Worm (Caenorhabditis elegans) whole organism, late embryonic: Measurements from ENCODE around the gene rilp-1.
A peak's percentile ranks its signal among the peaks of the same experiment; 100 is the strongest.

Source experiments
- T23F11.4 ChIP-seq: fragments of 200-800 bp; sonication (Bioruptor generic); optimal IDR thresholded peaks from 2 replicates; lab custom pipeline; 2018; ENCODE audit warnings: mild to moderate bottlenecking, missing genetic modification characterization, missing compliant biosample characterization
- Y22D7AL.16 ChIP-seq: sonication (generic microtip); optimal IDR thresholded peaks from 2 replicates; lab custom pipeline; 2016; ENCODE audit warnings: missing genetic modification characterization, missing compliant biosample characterization
- ahr-1 ChIP-seq: sonication (generic microtip); optimal IDR thresholded peaks from 2 replicates; lab custom pipeline; 2016; ENCODE audit warnings: missing genetic modification characterization, missing compliant biosample characterization
- ama-1 ChIP-seq: fragments of 150-350 bp; optimal IDR thresholded peaks from 2 replicates; lab custom pipeline; 2014
- ceh-14 ChIP-seq: sonication (generic microtip); optimal IDR thresholded peaks from 2 replicates; lab custom pipeline; 2016; ENCODE audit warnings: missing genotype, missing genetic modification characterization, missing compliant biosample characterization
- ceh-18 ChIP-seq: sonication (generic microtip); optimal IDR thresholded peaks from 2 replicates; lab custom pipeline; 2016; ENCODE audit warnings: missing genetic modification characterization, missing compliant biosample characterization
- ceh-19 ChIP-seq: fragments of 200-800 bp; sonication (Bioruptor generic); optimal IDR thresholded peaks from 2 replicates; lab custom pipeline; 2018; ENCODE audit warnings: mild to moderate bottlenecking, missing genetic modification characterization, missing compliant biosample characterization
- ceh-22 ChIP-seq: sonication (generic microtip); optimal IDR thresholded peaks from 2 replicates; lab custom pipeline; 2017; ENCODE audit warnings: missing biosample characterization, missing genetic modification characterization
- ceh-30 ChIP-seq: fragments of 150-350 bp; optimal IDR thresholded peaks from 2 replicates; lab custom pipeline; 2014; ENCODE audit warnings: missing biosample characterization, missing genetic modification characterization
- ceh-34 ChIP-seq: sonication (generic microtip); optimal IDR thresholded peaks from 2 replicates; lab custom pipeline; 2016; ENCODE audit warnings: mild to moderate bottlenecking, missing genetic modification characterization, missing compliant biosample characterization
- ceh-45 ChIP-seq: fragments of 200-800 bp; sonication (Bioruptor generic); IDR thresholded peaks from 2 replicates; pipeline ENCODE4 v1.3.6; 2022; ENCODE audit warnings: missing genetic modification reagents, missing genetic modification characterization, missing compliant biosample characterization
- ceh-6 ChIP-seq: fragments of 200-800 bp; sonication (Bioruptor generic); optimal IDR thresholded peaks from 2 replicates; lab custom pipeline; 2018; ENCODE audit warnings: mild to moderate bottlenecking, missing genetic modification characterization, missing compliant biosample characterization
- dmd-4 ChIP-seq: sonication (generic microtip); optimal IDR thresholded peaks from 2 replicates; lab custom pipeline; 2016; ENCODE audit warnings: borderline replicate concordance, missing genetic modification characterization, missing compliant biosample characterization
- elt-2 ChIP-seq: sonication (generic microtip); optimal IDR thresholded peaks from 2 replicates; lab custom pipeline; 2016; ENCODE audit warnings: missing genetic modification reagents, missing genetic modification characterization, missing compliant biosample characterization
- elt-4 ChIP-seq: sonication (generic microtip); optimal IDR thresholded peaks from 2 replicates; lab custom pipeline; 2016; ENCODE audit warnings: missing genetic modification characterization, missing compliant biosample characterization
- ets-4 ChIP-seq: sonication (generic microtip); optimal IDR thresholded peaks from 2 replicates; lab custom pipeline; 2016; ENCODE audit warnings: missing genetic modification characterization, missing compliant biosample characterization
- gmeb-2 ChIP-seq: sonication (generic microtip); optimal IDR thresholded peaks from 2 replicates; lab custom pipeline; 2016; ENCODE audit warnings: missing genetic modification characterization, inconsistent platforms, missing compliant biosample characterization
- hlh-15 ChIP-seq: sonication (generic microtip); optimal IDR thresholded peaks from 2 replicates; lab custom pipeline; 2016; ENCODE audit warnings: missing genetic modification characterization, missing compliant biosample characterization
- hlh-6 ChIP-seq: sonication (generic microtip); optimal IDR thresholded peaks from 2 replicates; lab custom pipeline; 2016; ENCODE audit warnings: missing genotype, missing genetic modification characterization, missing compliant biosample characterization
- lim-6 ChIP-seq: sonication (generic microtip); optimal IDR thresholded peaks from 2 replicates; lab custom pipeline; 2016; ENCODE audit warnings: missing genetic modification characterization, missing compliant biosample characterization
- lin-11 ChIP-seq: fragments of 200-800 bp; sonication (Bioruptor generic); optimal IDR thresholded peaks from 2 replicates; lab custom pipeline; 2018; ENCODE audit warnings: mild to moderate bottlenecking, missing genetic modification characterization, missing compliant biosample characterization
- madf-2 ChIP-seq: sonication (generic microtip); optimal IDR thresholded peaks from 2 replicates; lab custom pipeline; 2017; ENCODE audit warnings: missing genetic modification characterization, missing compliant biosample characterization
- mec-3 ChIP-seq: sonication (generic microtip); optimal IDR thresholded peaks from 2 replicates; lab custom pipeline; 2016; ENCODE audit warnings: borderline replicate concordance, missing genetic modification characterization, missing compliant biosample characterization
- nfya-1 ChIP-seq: sonication (generic microtip); optimal IDR thresholded peaks from 2 replicates; lab custom pipeline; 2017; ENCODE audit warnings: missing genetic modification characterization, mild to moderate bottlenecking, missing compliant biosample characterization, antibody characterized with exemption, moderate library complexity
- npax-4 ChIP-seq: sonication (generic microtip); optimal IDR thresholded peaks from 2 replicates; lab custom pipeline; 2016; ENCODE audit warnings: missing genetic modification characterization, missing compliant biosample characterization
- odd-2 ChIP-seq: sonication (generic microtip); optimal IDR thresholded peaks from 2 replicates; lab custom pipeline; 2017; ENCODE audit warnings: antibody characterized with exemption, mild to moderate bottlenecking, missing genetic modification characterization, missing compliant biosample characterization
- pat-9 ChIP-seq: fragments of 200-800 bp; sonication (Bioruptor generic); optimal IDR thresholded peaks from 2 replicates; lab custom pipeline; 2018; ENCODE audit warnings: mild to moderate bottlenecking, missing genetic modification characterization, moderate library complexity, missing compliant biosample characterization
- pha-4 ChIP-seq: fragments of 150-350 bp; optimal IDR thresholded peaks from 2 replicates; lab custom pipeline; 2018; ENCODE audit warnings: missing biosample characterization, missing genetic modification reagents, missing genetic modification characterization
- pqm-1 ChIP-seq: sonication (generic microtip); optimal IDR thresholded peaks from 2 replicates; lab custom pipeline; 2016; ENCODE audit warnings: missing genetic modification characterization, missing compliant biosample characterization
- pros-1 ChIP-seq: fragments of 150-350 bp; optimal IDR thresholded peaks from 2 replicates; lab custom pipeline; 2014; ENCODE audit warnings: missing biosample characterization, missing genetic modification reagents, missing genetic modification characterization
- ref-2 ChIP-seq: sonication (generic microtip); optimal IDR thresholded peaks from 2 replicates; lab custom pipeline; 2016; ENCODE audit warnings: missing genetic modification characterization, missing compliant biosample characterization
- sdc-2 ChIP-seq: sonication (generic microtip); optimal IDR thresholded peaks from 2 replicates; lab custom pipeline; 2016; ENCODE audit warnings: missing genotype, missing genetic modification characterization, missing compliant biosample characterization
- sox-4 ChIP-seq: sonication (generic microtip); optimal IDR thresholded peaks from 2 replicates; lab custom pipeline; 2017; ENCODE audit warnings: mild to moderate bottlenecking, missing genetic modification characterization, inconsistent platforms, missing compliant biosample characterization
- ttx-3 ChIP-seq: sonication (generic microtip); optimal IDR thresholded peaks from 2 replicates; lab custom pipeline; 2016; ENCODE audit warnings: missing genetic modification reagents, missing genetic modification characterization, missing compliant biosample characterization
- unc-42 ChIP-seq: sonication (generic microtip); optimal IDR thresholded peaks from 2 replicates; lab custom pipeline; 2016; ENCODE audit warnings: missing genotype, missing genetic modification characterization, missing compliant biosample characterization
- unc-55 ChIP-seq: sonication (generic microtip); optimal IDR thresholded peaks from 2 replicates; lab custom pipeline; 2017; ENCODE audit warnings: missing biosample characterization, missing genetic modification reagents, missing genetic modification characterization
- unc-86 ChIP-seq: sonication (generic microtip); optimal IDR thresholded peaks from 2 replicates; lab custom pipeline; 2016; ENCODE audit warnings: missing genetic modification characterization, missing compliant biosample characterization
- zip-5 ChIP-seq: sonication (generic microtip); optimal IDR thresholded peaks from 2 replicates; lab custom pipeline; 2016; ENCODE audit warnings: missing genetic modification characterization, missing compliant biosample characterization

rilp-1 gene

DNA sequence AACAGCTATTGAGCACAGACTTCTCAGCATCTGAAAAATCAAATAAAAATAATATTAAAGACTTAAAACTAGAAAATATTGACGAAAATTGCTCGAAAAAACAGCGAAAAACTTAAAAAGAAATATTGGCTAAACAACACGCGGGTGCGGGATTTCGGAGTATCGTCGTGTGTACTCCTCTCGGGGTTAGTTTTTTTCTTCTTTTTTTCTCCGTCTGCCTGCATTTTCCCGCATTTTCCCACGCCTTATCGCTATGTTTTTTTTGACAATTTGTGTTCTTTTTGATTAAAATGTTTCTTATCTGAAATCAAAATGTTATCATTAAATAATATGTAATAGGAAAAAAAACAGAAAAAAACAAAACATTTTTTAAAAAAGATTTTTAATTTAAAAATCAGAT lies 5.6 kb upstream of the rilp-1 start, which contains the start of gene mrps-31:
Gene mrps-31, minus strand, starts transcription at position 36 of the 400 bp plus-strand sequence.
- TF ChIP-seq elt-2 (tag; lab: Kevin White, UChicago): peak; percentile 81
- TF ChIP-seq hlh-6 (tag; lab: Kevin White, UChicago): no peak

DNA sequence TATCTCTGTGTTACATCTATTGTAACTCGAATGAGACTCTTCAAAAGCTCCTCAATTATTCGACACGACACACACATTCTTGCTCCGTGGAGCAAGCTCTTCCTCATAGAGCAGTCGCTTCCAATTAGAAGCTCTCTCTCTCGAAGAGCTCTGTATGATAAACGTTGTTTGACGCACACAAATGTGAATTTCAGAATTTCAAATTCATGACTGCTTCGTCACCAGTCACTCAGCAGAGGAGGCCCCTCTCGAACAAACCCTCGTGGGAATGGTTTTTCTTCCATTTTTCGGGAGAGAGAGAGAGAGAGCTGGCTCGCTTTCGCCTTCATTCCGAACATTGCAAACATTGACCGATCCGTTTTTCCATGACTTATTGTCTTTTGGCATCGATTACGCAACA lies 3.6 kb upstream of the rilp-1 start:
- TF ChIP-seq ttx-3 (tag; lab: Kevin White, UChicago) (no peak), dmd-4 (tag; lab: Kevin White, UChicago) (no peak), T23F11.4 (GFP tag; lab: Kevin White, UChicago) (no peak), ceh-34 (tag; lab: Kevin White, UChicago) (no peak), elt-2 (tag; lab: Kevin White, UChicago) (no peak), pros-1 (tag; lab: Kevin White, UChicago) (no peak), pqm-1 (no peak), ahr-1 (tag; lab: Kevin White, UChicago) (no peak), sdc-2 (no peak), ceh-19 (GFP tag; lab: Kevin White, UChicago) (no peak), ceh-45 (GFP tag; lab: Robert Waterston, UW) (no peak), zip-5 (tag; lab: Kevin White, UChicago) (no peak), ceh-14 (no peak), pat-9 (tag; lab: Kevin White, UChicago) (no peak), ceh-18 (tag; lab: Kevin White, UChicago) (no peak), lim-6 (tag; lab: Kevin White, UChicago) (no peak), nfya-1 (tag; lab: Kevin White, UChicago) (no peak), ref-2 (no peak), unc-55 (GFP tag; lab: Kevin White, UChicago) (no peak), ceh-6 (GFP tag; lab: Kevin White, UChicago) (no peak)
- TF ChIP-seq, all 69 proteins: peak for 0

DNA sequence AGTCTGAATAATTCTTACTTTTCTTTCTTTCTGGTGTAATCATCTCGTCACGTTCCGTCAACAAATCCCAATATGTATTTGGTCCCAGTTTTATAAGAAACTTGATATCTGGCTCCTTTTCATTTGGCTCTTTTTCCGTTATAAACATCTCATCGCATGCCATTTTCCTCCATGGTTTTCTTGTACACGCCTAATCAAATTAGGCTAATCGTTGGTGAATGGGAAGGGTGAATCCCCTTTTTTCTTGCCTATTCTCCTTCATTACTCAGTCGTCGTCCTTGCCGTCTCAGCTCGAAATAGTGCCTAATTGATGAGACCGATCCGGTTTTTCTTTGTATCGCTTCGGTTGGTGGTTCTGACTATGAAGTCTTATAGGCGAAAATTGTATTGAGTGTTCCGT lies 1.8 kb upstream of the rilp-1 start:
- TF ChIP-seq unc-42 (peak; percentile 75), ama-1 (lab: Kevin White, UChicago) (no peak)

DNA sequence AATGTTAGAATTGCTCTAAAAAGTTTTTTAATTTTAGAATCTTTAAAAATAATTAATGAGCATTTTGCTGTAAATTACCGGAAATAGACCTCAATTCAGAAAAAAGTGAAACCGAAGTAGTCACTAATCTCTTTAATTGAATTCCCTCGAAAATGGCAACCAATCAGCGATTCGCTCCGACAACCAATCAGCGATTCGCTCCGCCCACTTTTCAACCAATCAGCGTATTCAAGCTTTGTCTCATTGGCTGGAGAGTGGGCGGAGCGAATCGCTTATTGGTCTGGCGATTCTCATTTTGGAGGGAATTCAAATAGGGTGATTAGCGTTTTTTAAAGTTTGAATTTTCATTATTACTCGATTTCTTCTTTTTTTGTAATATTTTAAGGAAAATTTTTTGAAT lies 1.1 kb upstream of the rilp-1 start:
- no peak for TF ChIP-seq lin-11 (tag; lab: Kevin White, UChicago)
- peak; percentile 96 for TF ChIP-seq nfya-1 (tag; lab: Kevin White, UChicago)

DNA sequence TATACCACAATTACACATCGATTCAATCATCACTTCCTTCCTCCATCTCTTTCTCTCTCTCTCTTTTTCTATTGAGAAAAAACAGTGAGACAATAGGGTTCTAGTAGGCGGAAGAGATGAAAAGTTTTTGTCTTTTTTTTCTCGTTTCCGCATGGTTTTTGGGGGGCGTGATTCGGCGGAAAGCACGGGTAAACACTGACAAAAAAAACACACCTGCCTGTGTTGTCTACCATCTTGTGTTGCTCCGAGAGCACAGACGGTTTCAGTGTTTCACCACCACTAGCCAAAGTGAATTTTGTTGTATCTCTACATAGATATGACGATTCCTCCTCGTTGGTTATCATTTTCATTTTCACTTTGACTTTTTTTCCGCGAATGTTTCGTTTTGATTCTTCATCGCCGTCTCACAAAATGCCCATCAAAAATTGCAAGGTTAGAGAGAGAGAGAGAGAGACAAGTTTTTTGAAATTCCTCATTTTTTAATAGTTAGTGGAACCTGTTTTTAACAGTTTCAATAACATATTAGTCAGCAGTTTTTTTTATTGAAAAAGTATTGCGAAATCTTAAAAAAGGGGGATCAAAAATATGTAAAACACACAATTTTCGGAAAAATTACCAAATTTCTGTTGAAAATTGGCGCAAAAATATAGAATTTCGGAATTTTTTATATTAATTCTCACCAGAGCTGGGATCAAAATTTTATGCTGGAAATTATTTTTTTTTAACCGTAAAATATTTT lies 1.5 kb downstream of the rilp-1 start:
- TF ChIP-seq ceh-14: no peak
- TF ChIP-seq unc-55 (GFP tag; lab: Kevin White, UChicago): no peak
- no peak for TF ChIP-seq lin-11 (tag; lab: Kevin White, UChicago)
- no peak for TF ChIP-seq gmeb-2
- no peak for TF ChIP-seq elt-4 (tag; lab: Kevin White, UChicago)
- TF ChIP-seq sox-4 (tag; lab: Kevin White, UChicago): no peak
- TF ChIP-seq ref-2: no peak
- TF ChIP-seq ceh-19 (GFP tag; lab: Kevin White, UChicago): no peak
- no peak for TF ChIP-seq npax-4 (tag; lab: Kevin White, UChicago)
- TF ChIP-seq ttx-3 (tag; lab: Kevin White, UChicago): no peak
- TF ChIP-seq mec-3: no peak
- no peak for TF ChIP-seq ceh-22
- TF ChIP-seq Y22D7AL.16 (tag; lab: Kevin White, UChicago): no peak

- TF ChIP-seq pros-1 (tag; lab: Kevin White, UChicago): no peak
- TF ChIP-seq nfya-1 (tag; lab: Kevin White, UChicago): no peak
- no peak for TF ChIP-seq sdc-2
- no peak for TF ChIP-seq hlh-6 (tag; lab: Kevin White, UChicago)
- no peak for TF ChIP-seq ceh-34 (tag; lab: Kevin White, UChicago)
- no peak for TF ChIP-seq pha-4
- TF ChIP-seq hlh-15 (tag; lab: Kevin White, UChicago): no peak
- no peak for TF ChIP-seq madf-2 (tag; lab: Kevin White, UChicago)
- TF ChIP-seq unc-86 (tag; lab: Kevin White, UChicago): no peak
- TF ChIP-seq ets-4 (tag; lab: Kevin White, UChicago): no peak
- no peak for TF ChIP-seq gmeb-2
- no peak for TF ChIP-seq lim-6 (tag; lab: Kevin White, UChicago)
- no peak for TF ChIP-seq ceh-22
- TF ChIP-seq ceh-30: no peak
- TF ChIP-seq odd-2: no peak
Measured at ce11 chrIII:3643602-3644001, 7.7 kb downstream of the rilp-1 start.
